Fruit fly (Drosophila melanogaster): ENCODE data around the gene Fie.

DNA sequence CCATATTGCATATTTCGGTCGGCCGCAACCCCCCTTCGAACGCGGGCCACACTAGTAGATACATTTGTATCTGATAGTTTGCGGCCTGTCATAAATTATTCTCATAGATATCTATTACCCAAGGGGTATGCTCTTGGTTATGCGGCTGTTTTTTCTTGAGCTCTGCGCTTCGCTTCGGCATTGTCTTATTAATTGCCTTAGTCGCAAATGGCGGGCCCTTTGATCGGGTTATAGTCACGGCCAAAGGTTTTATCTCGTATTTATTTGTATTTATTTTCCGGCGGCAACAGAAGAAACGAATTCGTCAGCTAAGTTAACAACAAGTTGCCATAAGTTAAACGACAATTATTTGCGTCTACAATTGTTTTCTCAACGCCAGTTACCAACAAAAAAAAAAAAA, 36.4 kb upstream of the Fie start:
- no peak for TF ChIP-seq CG4496 (GFP tag; IDR thresholded peaks at IDR 0.05)
- no peak for TF ChIP-seq CG34367 (tag; optimal IDR thresholded peaks at IDR 0.05)
- TF ChIP-seq Ets98B (GFP tag; IDR thresholded peaks at IDR 0.05) = no peak
- no peak for TF ChIP-seq Pif1A (GFP tag; optimal IDR thresholded peaks at IDR 0.05)
- no peak for TF ChIP-seq EcR (GFP tag; optimal IDR thresholded peaks at IDR 0.05)
- TF ChIP-seq fd96Ca (GFP tag; IDR thresholded peaks at IDR 0.05) = no peak
- no peak for TF ChIP-seq CG10348 (GFP tag; IDR thresholded peaks at IDR 0.05)
- TF ChIP-seq CG14655 (GFP tag; optimal IDR thresholded peaks at IDR 0.05) = no peak
- no peak for TF ChIP-seq CG8301 (tag; optimal IDR thresholded peaks at IDR 0.05)
- TF ChIP-seq rn (GFP tag; IDR thresholded peaks at IDR 0.05) = no peak
